Fruit fly (Drosophila melanogaster): ENCODE measurements around the gene CG42788.
A peak's percentile ranks its signal among the peaks of the same experiment; 100 is the strongest.

Gene CG42788

dm6 chr3R:15113584-15113983, 18.1 kb downstream of the CG42788 start:
- TF ChIP-seq Mnt (GFP tag; optimal IDR thresholded peaks at IDR 0.05) (no peak), bab1 (GFP tag; optimal IDR thresholded peaks at IDR 0.05) (no peak), ovo (GFP tag; optimal IDR thresholded peaks at IDR 0.05) (no peak), Hr96 (GFP tag; optimal IDR thresholded peaks at IDR 0.05) (no peak), toe (GFP tag; optimal IDR thresholded peaks at IDR 0.05) (no peak), Clk (GFP tag; optimal IDR thresholded peaks at IDR 0.05) (no peak), cnc (optimal IDR thresholded peaks at IDR 0.05) (no peak), cic (GFP tag; optimal IDR thresholded peaks at IDR 0.05) (no peak), CG7045 (GFP tag; optimal IDR thresholded peaks at IDR 0.05) (no peak), CG1620 (GFP tag; optimal IDR thresholded peaks at IDR 0.05) (no peak), Crg-1 (GFP tag; optimal IDR thresholded peaks at IDR 0.05) (no peak), CG33017 (tag; optimal IDR thresholded peaks at IDR 0.05) (no peak), pad (GFP tag; optimal IDR thresholded peaks at IDR 0.05) (no peak), kay (GFP tag; ENCODE audit: borderline replicate concordance) (no peak), CG5204 (GFP tag; optimal IDR thresholded peaks at IDR 0.05) (no peak), CG14711 (tag; optimal IDR thresholded peaks at IDR 0.05) (no peak), CG11617 (GFP tag; optimal IDR thresholded peaks at IDR 0.05) (no peak), CG7101 (tag; optimal IDR thresholded peaks at IDR 0.05) (no peak), CG12768 (GFP tag; optimal IDR thresholded peaks at IDR 0.05) (no peak), tj (GFP tag; optimal IDR thresholded peaks at IDR 0.05) (no peak)

- TF ChIP-seq toe (GFP tag; optimal IDR thresholded peaks at IDR 0.05): no peak
Measured at dm6 chr3R:15112232-15112631, 19.5 kb downstream of the CG42788 start.

dm6 chr3R:15110135-15110534, 21.6 kb downstream of the CG42788 start:
- TF ChIP-seq tj (GFP tag; optimal IDR thresholded peaks at IDR 0.05) (no peak), Mnt (GFP tag; optimal IDR thresholded peaks at IDR 0.05) (no peak), CG5204 (GFP tag; optimal IDR thresholded peaks at IDR 0.05) (peak; percentile 42), kay (GFP tag; ENCODE audit: borderline replicate concordance) (peak; percentile 51), cnc (optimal IDR thresholded peaks at IDR 0.05) (no peak), CG7101 (tag; optimal IDR thresholded peaks at IDR 0.05) (peak; percentile 23), CG7045 (GFP tag; optimal IDR thresholded peaks at IDR 0.05) (peak; percentile 7)

- peak; percentile 94 for TF ChIP-seq CG5204 (GFP tag; optimal IDR thresholded peaks at IDR 0.05)
- peak; percentile 93 for TF ChIP-seq Crg-1 (GFP tag; optimal IDR thresholded peaks at IDR 0.05)
- TF ChIP-seq ovo (GFP tag; optimal IDR thresholded peaks at IDR 0.05): peak; percentile 97
- TF ChIP-seq Clk (GFP tag; optimal IDR thresholded peaks at IDR 0.05): peak; percentile 84
- TF ChIP-seq pad (GFP tag; optimal IDR thresholded peaks at IDR 0.05): peak; percentile 81
- TF ChIP-seq Hr96 (GFP tag; optimal IDR thresholded peaks at IDR 0.05): peak; percentile 94
- peak; percentile 42 for TF ChIP-seq tj (GFP tag; optimal IDR thresholded peaks at IDR 0.05)
- TF ChIP-seq CG11617 (GFP tag; optimal IDR thresholded peaks at IDR 0.05): peak; percentile 85
- TF ChIP-seq cic (GFP tag; optimal IDR thresholded peaks at IDR 0.05): peak; percentile 86
- no peak for TF ChIP-seq kay (GFP tag; ENCODE audit: borderline replicate concordance)
- TF ChIP-seq CG7045 (GFP tag; optimal IDR thresholded peaks at IDR 0.05): peak; percentile 89
- TF ChIP-seq CG7101 (tag; optimal IDR thresholded peaks at IDR 0.05): peak; percentile 95
- TF ChIP-seq CG33017 (tag; optimal IDR thresholded peaks at IDR 0.05): peak; percentile 83
- peak; percentile 98 for TF ChIP-seq CG1620 (GFP tag; optimal IDR thresholded peaks at IDR 0.05)
- peak; percentile 77 for TF ChIP-seq CG14711 (tag; optimal IDR thresholded peaks at IDR 0.05)
- peak; percentile 92 for TF ChIP-seq toe (GFP tag; optimal IDR thresholded peaks at IDR 0.05)
- TF ChIP-seq bab1 (GFP tag; optimal IDR thresholded peaks at IDR 0.05): peak; percentile 93
- no peak for TF ChIP-seq cnc (optimal IDR thresholded peaks at IDR 0.05)
- peak; percentile 67 for TF ChIP-seq CG12768 (GFP tag; optimal IDR thresholded peaks at IDR 0.05)
- peak; percentile 93 for TF ChIP-seq Mnt (GFP tag; optimal IDR thresholded peaks at IDR 0.05)
Measured at dm6 chr3R:15095550-15096031, 36.1 kb downstream of the CG42788 start, which contains the start of gene CG6966. Gene CG6966 (minus strand): TSS chr3R:15095631.

dm6 chr3R:15094929-15095236, 36.8 kb downstream of the CG42788 start:
- TF ChIP-seq Mnt (GFP tag; optimal IDR thresholded peaks at IDR 0.05) (no peak), Crg-1 (GFP tag; optimal IDR thresholded peaks at IDR 0.05) (no peak), pad (GFP tag; optimal IDR thresholded peaks at IDR 0.05) (no peak), CG5204 (GFP tag; optimal IDR thresholded peaks at IDR 0.05) (no peak), CG11617 (GFP tag; optimal IDR thresholded peaks at IDR 0.05) (no peak), bab1 (GFP tag; optimal IDR thresholded peaks at IDR 0.05) (no peak), Clk (GFP tag; optimal IDR thresholded peaks at IDR 0.05) (no peak), cic (GFP tag; optimal IDR thresholded peaks at IDR 0.05) (no peak), ovo (GFP tag; optimal IDR thresholded peaks at IDR 0.05) (no peak), toe (GFP tag; optimal IDR thresholded peaks at IDR 0.05) (no peak), kay (GFP tag; ENCODE audit: borderline replicate concordance) (no peak), CG1620 (GFP tag; optimal IDR thresholded peaks at IDR 0.05) (no peak), CG33017 (tag; optimal IDR thresholded peaks at IDR 0.05) (no peak)

- peak; percentile 8 for TF ChIP-seq Hr96 (GFP tag; optimal IDR thresholded peaks at IDR 0.05)
- TF ChIP-seq CG7101 (tag; optimal IDR thresholded peaks at IDR 0.05): no peak
- peak; percentile 72 for TF ChIP-seq tj (GFP tag; optimal IDR thresholded peaks at IDR 0.05)
- TF ChIP-seq CG11617 (GFP tag; optimal IDR thresholded peaks at IDR 0.05): peak; percentile 42
Measured at dm6 chr3R:15094218-15094928, 37.4 kb downstream of the CG42788 start.

- TF ChIP-seq CG1620 (GFP tag; optimal IDR thresholded peaks at IDR 0.05) (no peak), Crg-1 (GFP tag; optimal IDR thresholded peaks at IDR 0.05) (no peak), cic (GFP tag; optimal IDR thresholded peaks at IDR 0.05) (peak; percentile 27), tj (GFP tag; optimal IDR thresholded peaks at IDR 0.05) (peak; percentile 63)
Measured at dm6 chr3R:15092784-15093183, 38.9 kb downstream of the CG42788 start.

All from whole organism, adult.